Fruit fly (Drosophila melanogaster) whole organism, embryonic: Measurements from ENCODE around the gene Alg2.

Experiments used
- Abd-B ChIP-seq: fragments of 200-800 bp; sonication (Bioruptor generic); optimal IDR thresholded peaks from 2 replicates; lab custom pipeline; 2018; ENCODE audit warnings: missing biosample characterization, mild to moderate bottlenecking, missing genetic modification characterization, moderate library complexity
- CG10543 ChIP-seq: fragments of 200-800 bp; sonication (Bioruptor generic); optimal IDR thresholded peaks from 3 replicates; lab custom pipeline; 2017; ENCODE audit warnings: missing biosample characterization, mild to moderate bottlenecking, missing genetic modification characterization, moderate library complexity
- CG10979 ChIP-seq: fragments of 200-800 bp; sonication (Bioruptor generic); optimal IDR thresholded peaks from 2 replicates; lab custom pipeline; 2018; ENCODE audit warnings: missing biosample characterization, mild to moderate bottlenecking, missing genetic modification characterization, moderate library complexity
- CG11093 ChIP-seq: fragments of 200-800 bp; sonication (Bioruptor generic); IDR thresholded peaks from 3 replicates; pipeline ENCODE4 v1.3.6; 2022; ENCODE audit warnings: missing biosample characterization, missing genetic modification characterization
- CG12155 ChIP-seq: fragments of 200-800 bp; sonication (Bioruptor generic); optimal IDR thresholded peaks from 3 replicates; lab custom pipeline; 2016; ENCODE audit warnings: missing biosample characterization, missing genetic modification characterization
- CG12391 ChIP-seq: fragments of 200-800 bp; sonication (Bioruptor generic); optimal IDR thresholded peaks from 3 replicates; lab custom pipeline; 2018; ENCODE audit warnings: missing biosample characterization, mild to moderate bottlenecking, missing genetic modification characterization, moderate library complexity
- CG12659 ChIP-seq: fragments of 200-800 bp; sonication (Bioruptor generic); optimal IDR thresholded peaks from 3 replicates; lab custom pipeline; 2017; ENCODE audit warnings: mild to moderate bottlenecking, missing biosample characterization, missing genetic modification reagents, missing genetic modification characterization
- CG13624 ChIP-seq: fragments of 200-800 bp; sonication (Bioruptor generic); optimal IDR thresholded peaks from 2 replicates; lab custom pipeline; 2016; ENCODE audit warnings: missing biosample characterization, missing genetic modification characterization
- CG13775 ChIP-seq: fragments of 200-800 bp; sonication (Bioruptor generic); optimal IDR thresholded peaks from 3 replicates; lab custom pipeline; 2017; ENCODE audit warnings: missing biosample characterization, mild to moderate bottlenecking, missing genetic modification characterization
- CG1603 ChIP-seq: fragments of 200-800 bp; sonication (Bioruptor generic); optimal IDR thresholded peaks from 2 replicates; lab custom pipeline; 2019; ENCODE audit warnings: missing biosample characterization, mild to moderate bottlenecking, missing genetic modification characterization, moderate library complexity
- CG17568 ChIP-seq: fragments of 200-800 bp; sonication (Bioruptor generic); optimal IDR thresholded peaks from 2 replicates; lab custom pipeline; 2018; ENCODE audit warnings: missing biosample characterization, mild to moderate bottlenecking, missing genetic modification characterization, moderate library complexity
- CG17912 ChIP-seq: fragments of 200-800 bp; sonication (Bioruptor generic); optimal IDR thresholded peaks from 2 replicates; lab custom pipeline; 2018; ENCODE audit warnings: missing biosample characterization, mild to moderate bottlenecking, missing genetic modification characterization
- CG18011 ChIP-seq: fragments of 200-800 bp; sonication (Bioruptor generic); optimal IDR thresholded peaks from 2 replicates; lab custom pipeline; 2017; ENCODE audit warnings: missing biosample characterization, missing genetic modification characterization, mild to moderate bottlenecking, moderate library complexity, missing genotype
- CG18476 ChIP-seq: fragments of 200-800 bp; sonication (Bioruptor generic); optimal IDR thresholded peaks from 2 replicates; lab custom pipeline; 2016; ENCODE audit warnings: missing biosample characterization, mild to moderate bottlenecking, missing genetic modification characterization
- CG18599 ChIP-seq: fragments of 200-800 bp; sonication (Bioruptor generic); optimal IDR thresholded peaks from 3 replicates; lab custom pipeline; 2017; ENCODE audit warnings: missing biosample characterization, missing genetic modification characterization, mild to moderate bottlenecking, moderate library complexity, missing genetic modification reagents
- CG2116 ChIP-seq: fragments of 200-800 bp; sonication (Bioruptor generic); optimal IDR thresholded peaks from 3 replicates; lab custom pipeline; 2018; ENCODE audit warnings: missing biosample characterization, mild to moderate bottlenecking, missing genetic modification characterization
- CG2120 ChIP-seq: fragments of 200-800 bp; sonication (Bioruptor generic); optimal IDR thresholded peaks from 3 replicates; lab custom pipeline; 2016; ENCODE audit warnings: missing biosample characterization, missing genetic modification characterization
- CG2129 ChIP-seq: fragments of 200-800 bp; sonication (Bioruptor generic); IDR thresholded peaks from 2 replicates; pipeline ENCODE4 v1.3.6; 2022; ENCODE audit warnings: missing biosample characterization, missing genetic modification characterization; ENCODE audit not compliant: partially characterized antibody
- CG32532 ChIP-seq: fragments of 200-800 bp; sonication (Bioruptor generic); IDR thresholded peaks from 2 replicates; pipeline ENCODE4 v1.3.6; 2022; ENCODE audit warnings: missing biosample characterization, missing genetic modification characterization
- CG3281 ChIP-seq: fragments of 200-800 bp; sonication (Bioruptor generic); optimal IDR thresholded peaks from 3 replicates; lab custom pipeline; 2017; ENCODE audit warnings: missing biosample characterization, mild to moderate bottlenecking, missing genetic modification characterization
- CG4360 ChIP-seq: fragments of 200-800 bp; sonication (Bioruptor generic); IDR thresholded peaks from 2 replicates; pipeline ENCODE4 v1.3.6; 2022; ENCODE audit warnings: missing biosample characterization, missing genetic modification characterization
- CG4730 ChIP-seq: fragments of 200-800 bp; sonication (Bioruptor generic); IDR thresholded peaks from 2 replicates; pipeline ENCODE4 v1.3.6; 2022; ENCODE audit warnings: missing biosample characterization, missing genetic modification characterization
- CG8388 ChIP-seq: fragments of 200-800 bp; sonication (Bioruptor generic); optimal IDR thresholded peaks from 2 replicates; lab custom pipeline; 2019; ENCODE audit warnings: missing biosample characterization, mild to moderate bottlenecking, missing genetic modification characterization, moderate library complexity
- Dbx ChIP-seq: fragments of 200-800 bp; sonication (Bioruptor generic); IDR thresholded peaks from 3 replicates; pipeline ENCODE4 v1.3.6; 2022; ENCODE audit warnings: missing biosample characterization, missing genetic modification characterization
- Dek ChIP-seq: fragments of 200-800 bp; sonication (Bioruptor generic); optimal IDR thresholded peaks from 3 replicates; lab custom pipeline; 2019; ENCODE audit warnings: missing biosample characterization, mild to moderate bottlenecking, missing genetic modification characterization, moderate library complexity
- Dip3 ChIP-seq: fragments of 200-800 bp; sonication (Bioruptor generic); optimal IDR thresholded peaks from 3 replicates; lab custom pipeline; 2016; ENCODE audit warnings: missing biosample characterization, missing genetic modification characterization
- HHEX ChIP-seq: fragments of 200-800 bp; sonication (Bioruptor generic); optimal IDR thresholded peaks from 3 replicates; lab custom pipeline; 2017; ENCODE audit warnings: missing biosample characterization, mild to moderate bottlenecking, missing genetic modification characterization, missing genetic modification reagents
- Nf-YC ChIP-seq: fragments of 200-800 bp; optimal IDR thresholded peaks from 3 replicates; lab custom pipeline; 2019; ENCODE audit warnings: missing biosample characterization, mild to moderate bottlenecking, missing genetic modification characterization, moderate library complexity
- NfI ChIP-seq: fragments of 200-800 bp; sonication (Bioruptor generic); optimal IDR thresholded peaks from 3 replicates; lab custom pipeline; 2018; ENCODE audit warnings: missing biosample characterization, mild to moderate bottlenecking, missing genetic modification characterization, moderate library complexity
- Pdp1 ChIP-seq, 2 experiments: fragments of 200-800 bp; sonication (Bioruptor generic); optimal IDR thresholded peaks; 3 replicates each; lab custom pipeline; 2016; ENCODE audit warnings: missing biosample characterization in 2 of 2, missing genetic modification characterization in 2 of 2, mild to moderate bottlenecking in 1 of 2, moderate library complexity in 1 of 2
- Poxn ChIP-seq: fragments of 200-800 bp; sonication (Bioruptor generic); IDR thresholded peaks from 2 replicates; pipeline ENCODE4 v1.3.6; 2022; ENCODE audit warnings: missing biosample characterization, missing genetic modification characterization
- Ravus ChIP-seq: fragments of 200-800 bp; sonication (Bioruptor generic); IDR thresholded peaks from 2 replicates; pipeline ENCODE4 v1.3.6; 2022; ENCODE audit warnings: missing biosample characterization, missing genetic modification characterization
- Rfx ChIP-seq: fragments of 200-800 bp; sonication (Bioruptor generic); IDR thresholded peaks from 2 replicates; pipeline ENCODE4 v1.3.6; 2022; ENCODE audit warnings: missing biosample characterization, missing genetic modification characterization
- Sry-β ChIP-seq: fragments of 200-800 bp; sonication (Bioruptor generic); optimal IDR thresholded peaks from 2 replicates; lab custom pipeline; 2018; ENCODE audit warnings: missing biosample characterization, mild to moderate bottlenecking, missing genetic modification characterization, moderate library complexity
- Xbp1 ChIP-seq: fragments of 200-800 bp; sonication (Bioruptor generic); optimal IDR thresholded peaks from 3 replicates; lab custom pipeline; 2016; ENCODE audit warnings: missing biosample characterization, mild to moderate bottlenecking, missing genetic modification characterization
- cas ChIP-seq: fragments of 200-800 bp; sonication (Bioruptor generic); IDR thresholded peaks from 2 replicates; pipeline ENCODE4 v1.3.6; 2022; ENCODE audit warnings: missing biosample characterization, missing genetic modification characterization
- ci ChIP-seq: fragments of 200-800 bp; sonication (Bioruptor generic); IDR thresholded peaks from 3 replicates; pipeline ENCODE4 v1.3.6; 2022; ENCODE audit warnings: missing biosample characterization, missing genetic modification characterization
- dimm ChIP-seq: fragments of 200-800 bp; sonication (Bioruptor generic); IDR thresholded peaks from 2 replicates; pipeline ENCODE4 v1.3.6; 2022; ENCODE audit warnings: missing biosample characterization, missing genetic modification characterization
- gro ChIP-seq: fragments of 200-800 bp; sonication (Bioruptor generic); optimal IDR thresholded peaks from 2 replicates; lab custom pipeline; 2016; ENCODE audit warnings: missing biosample characterization, missing genetic modification characterization
- ham ChIP-seq: fragments of 200-800 bp; sonication (Bioruptor generic); IDR thresholded peaks from 2 replicates; pipeline ENCODE4 v1.3.6; 2022; ENCODE audit warnings: missing biosample characterization, missing genetic modification characterization
- her ChIP-seq: fragments of 200-800 bp; sonication (Bioruptor generic); optimal IDR thresholded peaks from 2 replicates; lab custom pipeline; 2016; ENCODE audit warnings: missing biosample characterization, missing genetic modification characterization
- lilli ChIP-seq: fragments of 200-800 bp; sonication (Bioruptor generic); optimal IDR thresholded peaks from 3 replicates; lab custom pipeline; 2016; ENCODE audit warnings: missing biosample characterization, missing genetic modification characterization
- phol ChIP-seq: fragments of 200-800 bp; sonication (Bioruptor generic); optimal IDR thresholded peaks from 3 replicates; lab custom pipeline; 2018; ENCODE audit warnings: missing biosample characterization, mild to moderate bottlenecking, missing genetic modification characterization, moderate library complexity
- pnt ChIP-seq: fragments of 200-800 bp; sonication (Bioruptor generic); optimal IDR thresholded peaks from 3 replicates; lab custom pipeline; 2016; ENCODE audit warnings: missing biosample characterization, missing genetic modification characterization
- sens ChIP-seq: fragments of 200-800 bp; sonication (Bioruptor generic); peaks from one replicate; lab custom pipeline; 2016; ENCODE audit warnings: missing biosample characterization, missing genetic modification characterization
- shn ChIP-seq: fragments of 200-800 bp; sonication (Bioruptor generic); optimal IDR thresholded peaks from 3 replicates; lab custom pipeline; 2016; ENCODE audit warnings: missing biosample characterization, missing genetic modification characterization
- slp2 ChIP-seq: fragments of 200-800 bp; sonication (Bioruptor generic); optimal IDR thresholded peaks from 2 replicates; lab custom pipeline; 2016; ENCODE audit warnings: missing biosample characterization, missing genetic modification characterization
- sna ChIP-seq: fragments of 200-800 bp; sonication (Bioruptor generic); IDR thresholded peaks from 2 replicates; pipeline ENCODE4 v1.3.6; 2022; ENCODE audit warnings: missing biosample characterization, missing genetic modification characterization; ENCODE audit not compliant: partially characterized antibody
- trem ChIP-seq: fragments of 200-800 bp; optimal IDR thresholded peaks from 3 replicates; lab custom pipeline; 2019; ENCODE audit warnings: missing biosample characterization, mild to moderate bottlenecking, missing genetic modification characterization, moderate library complexity
- zen ChIP-seq: fragments of 200-800 bp; sonication (Bioruptor generic); optimal IDR thresholded peaks from 3 replicates; lab custom pipeline; 2018; ENCODE audit warnings: missing biosample characterization, mild to moderate bottlenecking, missing genetic modification characterization, moderate library complexity

Gene Alg2

DNA sequence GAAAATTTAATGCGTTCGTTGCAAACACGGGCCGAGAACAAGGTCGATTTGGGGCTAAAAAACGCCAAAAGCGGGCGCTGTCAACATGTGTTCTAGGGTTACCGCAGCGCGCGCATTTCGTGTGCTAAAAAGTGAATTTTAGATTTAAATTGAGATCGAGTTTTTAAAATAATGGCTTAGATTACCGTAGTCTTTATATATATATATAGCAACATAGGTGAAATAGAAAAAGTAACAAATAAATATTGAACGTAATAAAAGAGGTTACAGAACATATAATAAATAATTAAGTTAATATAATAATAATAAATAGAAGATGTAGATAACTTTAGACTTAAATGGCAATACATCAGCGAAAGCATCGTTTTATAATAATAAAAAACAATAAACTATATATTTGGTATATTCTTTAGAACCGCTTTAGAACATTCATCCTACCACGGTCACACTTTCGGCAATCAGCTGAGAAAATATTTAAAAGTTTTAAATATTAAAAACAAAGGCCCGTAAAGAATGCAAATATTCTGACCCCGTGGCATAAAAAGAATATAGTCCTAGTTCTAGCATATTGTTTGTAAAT, at the start of gene Alg2, which contains the start of gene CG11537 (continued):
- TF ChIP-seq CG13775 (GFP tag; lab: Kevin White, UChicago) = peak; percentile 25
- peak; percentile 17 for TF ChIP-seq CG8388 (GFP tag; lab: Kevin White, UChicago)
- TF ChIP-seq Ravus (GFP tag; lab: Robert Waterston, UW) = no peak
- TF ChIP-seq Nf-YC (tag; lab: Kevin White, UChicago) = peak; percentile 41
- TF ChIP-seq CG10979 (tag; lab: Kevin White, UChicago) = peak; percentile 13
- no peak for TF ChIP-seq CG17912 (GFP tag; lab: Kevin White, UChicago)
- no peak for TF ChIP-seq CG3281 (GFP tag; lab: Kevin White, UChicago)
- no peak for TF ChIP-seq Abd-B (GFP tag; lab: Kevin White, UChicago)
- no peak for TF ChIP-seq cas (GFP tag; lab: Robert Waterston, UW)
- TF ChIP-seq HHEX (GFP tag; lab: Kevin White, UChicago) = peak; percentile 12
- peak; percentile 52 for TF ChIP-seq CG32532 (GFP tag; lab: Robert Waterston, UW)
- no peak for TF ChIP-seq sna (GFP tag; lab: Robert Waterston, UW)
- peak; percentile 28 for TF ChIP-seq CG1603
- no peak for TF ChIP-seq ci (GFP tag; lab: Robert Waterston, UW)
- peak; percentile 56 for TF ChIP-seq Rfx (GFP tag; lab: Robert Waterston, UW)
- no peak for TF ChIP-seq CG4360 (GFP tag; lab: Robert Waterston, UW)
- TF ChIP-seq CG12155 (GFP tag; lab: Kevin White, UChicago) = peak; percentile 28
- peak; percentile 56 for TF ChIP-seq sens
- peak; percentile 35 for TF ChIP-seq CG2116
- peak; percentile 49 for TF ChIP-seq CG12659 (GFP tag; lab: Kevin White, UChicago)
- peak; percentile 44 for TF ChIP-seq phol (tag; lab: Kevin White, UChicago)
- no peak for TF ChIP-seq Dip3 (GFP tag; lab: Kevin White, UChicago)
- no peak for TF ChIP-seq Poxn
- no peak for TF ChIP-seq CG4730 (GFP tag; lab: Robert Waterston, UW)
- peak; percentile 12 for TF ChIP-seq Dek (tag; lab: Kevin White, UChicago)
- TF ChIP-seq NfI = peak; percentile 4
- TF ChIP-seq trem = peak; percentile 81
- TF ChIP-seq her (GFP tag; lab: Kevin White, UChicago) = no peak
- no peak for TF ChIP-seq CG2129 (GFP tag; lab: Robert Waterston, UW)
- peak; percentile 38 for TF ChIP-seq lilli (GFP tag; lab: Kevin White, UChicago)
- TF ChIP-seq shn (GFP tag; lab: Kevin White, UChicago) = no peak
- peak; percentile 35 for TF ChIP-seq CG13624 (GFP tag; lab: Kevin White, UChicago)
- no peak for TF ChIP-seq CG17568 (GFP tag; lab: Kevin White, UChicago)
- peak in 1 of 2 experiments; percentile 19 for TF ChIP-seq Pdp1 (GFP tag; optimal IDR thresholded peaks at IDR 0.05; lab: Kevin White, UChicago)
- no peak for TF ChIP-seq zen (tag; lab: Kevin White, UChicago)
- TF ChIP-seq pnt (GFP tag; lab: Kevin White, UChicago) = no peak
- TF ChIP-seq dimm (GFP tag; lab: Robert Waterston, UW) = no peak
- peak; percentile 47 for TF ChIP-seq CG12391 (tag; lab: Kevin White, UChicago)
- no peak for TF ChIP-seq CG18011 (GFP tag; lab: Kevin White, UChicago)
- TF ChIP-seq CG2120 (GFP tag; lab: Kevin White, UChicago) = peak; percentile 36
- no peak for TF ChIP-seq Sry-β (GFP tag; lab: Kevin White, UChicago)
- TF ChIP-seq slp2 (GFP tag; lab: Kevin White, UChicago) = no peak
- TF ChIP-seq CG10543 (GFP tag; lab: Kevin White, UChicago) = no peak
- TF ChIP-seq Dbx = no peak
- no peak for TF ChIP-seq gro (GFP tag; lab: Kevin White, UChicago)
- no peak for TF ChIP-seq CG11093 (GFP tag; lab: Robert Waterston, UW)
- TF ChIP-seq CG18476 (GFP tag; lab: Kevin White, UChicago) = peak; percentile 12
- TF ChIP-seq Xbp1 = peak; percentile 34
- no peak for TF ChIP-seq ham (GFP tag; lab: Robert Waterston, UW)
- peak; percentile 39 for TF ChIP-seq CG18599 (GFP tag; lab: Kevin White, UChicago)
